Fruit fly (Drosophila melanogaster) whole organism: ENCODE data around the gene sbm.

ENCODE experiments used
- CG8478 ChIP-seq: fragments of >200 bp; optimal IDR thresholded peaks from 2 replicates; lab custom pipeline; 2018; ENCODE audit warnings: inconsistent platforms
- Dll ChIP-seq: fragments of >200 bp; optimal IDR thresholded peaks from 2 replicates; lab custom pipeline; 2017
- EcR ChIP-seq, 2 experiments: fragments of >200 bp; optimal IDR thresholded peaks; 2 replicates each; lab custom pipeline; 2017; ENCODE audit warnings: missing biosample characterization in 2 of 2, missing genetic modification characterization in 2 of 2, missing genetic modification reagents in 2 of 2
- pan ChIP-seq: fragments of >200 bp; optimal IDR thresholded peaks from 2 replicates; lab custom pipeline; 2017
- psq ChIP-seq: fragments of >200 bp; optimal IDR thresholded peaks from 2 replicates; lab custom pipeline; 2017
- usp ChIP-seq: fragments of >200 bp; optimal IDR thresholded peaks from 2 replicates; lab custom pipeline; 2017; ENCODE audit warnings: missing biosample characterization, missing genetic modification characterization, mixed read lengths

sbm gene

DNA sequence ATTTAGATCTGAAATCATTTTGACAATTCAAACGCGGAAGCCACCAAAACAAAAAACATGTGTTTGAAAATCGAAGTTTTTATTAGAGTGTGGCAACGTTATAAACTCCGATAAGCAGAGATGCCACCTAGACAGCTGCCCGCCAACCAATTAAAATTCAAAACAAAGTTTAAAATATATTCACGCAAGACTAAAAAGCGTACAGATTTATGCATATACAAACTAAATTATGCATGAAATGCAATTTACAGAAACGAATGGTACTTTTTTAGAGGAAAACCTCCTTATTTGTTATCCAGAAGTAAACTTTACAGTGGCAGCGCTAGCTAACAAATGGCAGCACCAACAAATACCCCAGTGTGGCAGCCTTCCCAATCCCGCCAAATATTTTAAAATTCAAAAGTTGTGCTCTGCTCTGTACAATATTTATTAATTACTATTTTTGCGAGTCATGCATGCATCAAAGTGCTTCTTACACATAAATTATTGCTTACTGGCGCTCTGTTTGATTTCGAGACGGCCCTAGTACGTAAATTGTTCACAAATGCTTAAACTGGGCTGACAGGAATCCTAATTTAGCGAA, 1.3 kb upstream of the sbm start:
- no peak for TF ChIP-seq EcR (GFP tag; optimal IDR thresholded peaks at IDR 0.05; lab: Kevin White, UChicago)
- TF ChIP-seq psq, result no peak

dm6 chrX:14601922-14602321, 458 bp downstream of the sbm start:
- TF ChIP-seq Dll (lab: Kevin White, UChicago), result no peak
- TF ChIP-seq usp (GFP tag; lab: Kevin White, UChicago), result no peak
- no peak for TF ChIP-seq pan (lab: Kevin White, UChicago)
- no peak for TF ChIP-seq EcR (GFP tag; optimal IDR thresholded peaks at IDR 0.05; lab: Kevin White, UChicago)
- TF ChIP-seq psq, result no peak
- TF ChIP-seq CG8478 (lab: Kevin White, UChicago), result no peak

DNA sequence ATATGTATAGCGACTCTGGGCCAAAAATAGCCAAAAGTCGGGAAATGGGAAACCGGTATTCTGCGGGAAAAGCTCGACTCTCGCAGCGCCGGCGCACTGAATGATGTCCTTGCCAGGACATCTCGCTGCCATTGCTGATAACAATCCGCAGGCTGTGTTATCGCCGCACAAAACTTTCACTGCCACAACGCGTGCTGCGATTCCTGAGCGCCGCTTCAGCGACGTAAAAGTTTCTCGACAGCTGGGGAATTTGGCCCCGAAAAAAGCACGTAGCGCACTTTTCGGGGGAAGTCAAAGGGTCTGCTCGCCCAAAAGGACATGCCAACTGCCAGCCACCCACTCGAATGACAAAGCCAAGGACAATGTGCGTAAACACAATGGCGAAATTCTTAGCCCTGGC, 2.9 kb downstream of the sbm start:
- TF ChIP-seq pan (lab: Kevin White, UChicago) (no peak), Dll (lab: Kevin White, UChicago) (no peak), psq (no peak), CG8478 (lab: Kevin White, UChicago) (no peak), EcR (GFP tag; optimal IDR thresholded peaks at IDR 0.05; lab: Kevin White, UChicago) (no peak), usp (GFP tag; lab: Kevin White, UChicago) (no peak)

DNA sequence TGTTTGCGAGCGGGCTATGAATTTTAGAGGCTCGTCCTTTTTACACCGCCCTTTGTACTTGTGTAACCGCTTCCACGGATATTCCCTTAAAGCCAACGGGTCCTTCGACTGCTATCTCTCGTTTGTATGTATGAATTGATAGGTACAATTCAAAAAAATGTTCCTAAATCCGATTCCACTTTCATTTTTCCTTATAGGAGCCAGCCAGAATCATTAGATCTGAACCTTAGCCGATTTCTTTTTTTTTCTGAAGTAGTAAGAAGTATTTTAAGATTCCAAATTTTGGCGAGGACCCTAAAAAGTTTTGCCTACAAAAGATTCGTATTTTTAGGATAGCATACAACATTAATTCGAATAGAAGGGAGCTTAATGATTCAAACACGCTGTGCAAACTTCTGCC, 3.7 kb downstream of the sbm start:
- TF ChIP-seq usp (GFP tag; lab: Kevin White, UChicago) (no peak), Dll (lab: Kevin White, UChicago) (no peak), pan (lab: Kevin White, UChicago) (no peak), psq (no peak), EcR (GFP tag; optimal IDR thresholded peaks at IDR 0.05; lab: Kevin White, UChicago) (no peak)

DNA sequence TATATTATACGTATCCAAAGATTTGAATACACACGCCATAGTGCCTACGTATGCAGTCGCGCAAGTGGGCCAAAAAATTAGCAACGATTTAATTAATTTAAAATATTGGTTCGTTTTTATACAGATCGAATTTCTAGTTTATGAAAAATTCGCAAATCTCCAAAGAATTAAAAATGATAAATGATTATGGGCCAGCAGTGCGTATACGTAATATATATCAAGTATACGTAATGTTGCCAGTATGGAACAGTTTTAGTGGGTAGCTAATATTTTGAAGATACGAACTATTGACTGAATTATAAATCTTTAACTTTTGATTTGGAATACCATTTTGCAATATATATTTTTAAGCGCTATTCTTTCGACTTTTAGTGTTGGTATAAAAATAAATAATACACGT, 9.3 kb downstream of the sbm start:
- TF ChIP-seq Dll (lab: Kevin White, UChicago) (no peak), EcR (GFP tag; optimal IDR thresholded peaks at IDR 0.05; lab: Kevin White, UChicago) (no peak), psq (no peak), usp (GFP tag; lab: Kevin White, UChicago) (no peak), CG8478 (lab: Kevin White, UChicago) (no peak), pan (lab: Kevin White, UChicago) (no peak)

- TF ChIP-seq usp (GFP tag; lab: Kevin White, UChicago) (no peak), Dll (lab: Kevin White, UChicago) (no peak), EcR (GFP tag; optimal IDR thresholded peaks at IDR 0.05; lab: Kevin White, UChicago) (no peak), psq (no peak), pan (lab: Kevin White, UChicago) (no peak), CG8478 (lab: Kevin White, UChicago) (no peak)
Measured at dm6 chrX:14591491-14591890, 10.9 kb downstream of the sbm start.

DNA sequence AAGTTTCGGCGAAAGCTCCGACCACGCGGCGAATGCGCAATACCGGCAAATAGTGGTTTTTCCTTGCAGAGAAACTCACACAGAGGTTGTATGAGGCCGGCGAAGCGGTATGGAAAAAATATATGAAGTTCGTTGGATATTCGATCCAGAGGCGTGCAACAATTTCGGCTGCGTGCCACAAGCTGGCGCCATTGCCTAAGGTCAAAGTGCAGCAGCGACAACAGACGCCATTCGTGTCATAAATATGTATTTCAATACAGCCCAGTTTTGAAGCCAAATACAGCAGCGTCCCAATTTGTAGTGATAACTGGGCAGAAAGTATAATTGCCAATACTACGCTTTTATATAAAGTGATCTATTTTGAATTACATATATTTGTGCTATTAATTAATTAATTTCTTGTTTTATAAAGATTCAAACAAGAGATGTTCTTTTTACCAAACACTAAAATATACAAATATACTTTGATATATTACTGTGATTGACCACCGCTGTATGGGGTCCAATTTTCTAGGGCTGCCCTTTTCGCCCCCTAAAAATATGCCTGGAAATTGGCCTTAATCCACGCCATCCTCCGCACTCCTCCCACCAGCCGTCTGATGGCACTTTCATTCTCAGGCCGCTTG, 13.3 kb downstream of the sbm start:
- TF ChIP-seq usp (GFP tag; lab: Kevin White, UChicago), result no peak
- no peak for TF ChIP-seq EcR (GFP tag; optimal IDR thresholded peaks at IDR 0.05; lab: Kevin White, UChicago)
- no peak for TF ChIP-seq psq
- no peak for TF ChIP-seq pan (lab: Kevin White, UChicago)
- TF ChIP-seq CG8478 (lab: Kevin White, UChicago), result no peak
- no peak for TF ChIP-seq Dll (lab: Kevin White, UChicago)

dm6 chrX:14588509-14588908, 13.9 kb downstream of the sbm start:
- TF ChIP-seq psq (no peak), EcR (GFP tag; optimal IDR thresholded peaks at IDR 0.05; lab: Kevin White, UChicago) (no peak), Dll (lab: Kevin White, UChicago) (no peak), usp (GFP tag; lab: Kevin White, UChicago) (no peak), pan (lab: Kevin White, UChicago) (no peak), CG8478 (lab: Kevin White, UChicago) (no peak)

dm6 chrX:14585263-14585662, 17.1 kb downstream of the sbm start:
- no peak for TF ChIP-seq psq
- no peak for TF ChIP-seq pan (lab: Kevin White, UChicago)
- no peak for TF ChIP-seq CG8478 (lab: Kevin White, UChicago)
- no peak for TF ChIP-seq Dll (lab: Kevin White, UChicago)
- TF ChIP-seq EcR (GFP tag; optimal IDR thresholded peaks at IDR 0.05; lab: Kevin White, UChicago), result no peak
- TF ChIP-seq usp (GFP tag; lab: Kevin White, UChicago), result no peak

dm6 chrX:14582784-14583699, 19.3 kb downstream of the sbm start, which contains the start of the genes mRpS25 and nmdyn-D6:
Gene mRpS25 (minus strand): TSS chrX:14582982.
Gene nmdyn-D6 (plus strand): TSS chrX:14583677.
- TF ChIP-seq CG8478 (lab: Kevin White, UChicago), result no peak
- no peak for TF ChIP-seq psq
- TF ChIP-seq pan (lab: Kevin White, UChicago), result no peak
- no peak for TF ChIP-seq EcR (GFP tag; optimal IDR thresholded peaks at IDR 0.05; lab: Kevin White, UChicago)
- no peak for TF ChIP-seq usp (GFP tag; lab: Kevin White, UChicago)
- no peak for TF ChIP-seq Dll (lab: Kevin White, UChicago)

DNA sequence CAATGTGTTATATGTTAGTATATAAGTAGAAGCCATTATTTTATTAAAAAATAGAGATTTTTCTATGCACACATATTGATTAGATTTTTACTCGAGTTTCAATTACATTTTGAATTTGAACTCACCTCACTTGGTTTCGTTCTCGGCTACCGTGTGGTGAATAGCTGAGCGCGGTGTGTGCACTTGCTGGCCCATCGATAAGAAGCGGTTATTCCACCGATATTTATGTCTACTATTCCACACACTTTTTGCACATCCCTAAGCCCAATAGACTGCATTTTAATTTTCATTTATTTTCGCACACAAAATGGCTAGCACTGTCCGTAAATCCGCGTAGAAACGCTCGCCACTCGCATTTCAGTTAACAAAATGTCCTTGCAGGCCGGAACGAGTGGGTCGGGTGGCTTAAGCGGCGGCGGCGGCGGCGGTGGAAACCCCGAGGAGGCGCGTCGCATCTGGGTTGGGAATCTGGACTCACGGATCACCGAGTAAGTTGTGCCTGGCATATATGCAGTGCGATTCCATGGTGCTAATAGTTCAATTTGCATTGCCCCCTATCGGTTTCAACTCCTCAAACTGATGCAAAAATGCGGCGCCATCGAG, 21.9 kb downstream of the sbm start, which contains the start of gene CG14414:
CG14414 (plus strand) TSS at position 242 of the 603 bp plus-strand sequence.
- TF ChIP-seq pan (lab: Kevin White, UChicago), result no peak
- no peak for TF ChIP-seq Dll (lab: Kevin White, UChicago)
- no peak for TF ChIP-seq psq
- no peak for TF ChIP-seq EcR (GFP tag; optimal IDR thresholded peaks at IDR 0.05; lab: Kevin White, UChicago)
- no peak for TF ChIP-seq usp (GFP tag; lab: Kevin White, UChicago)
- no peak for TF ChIP-seq CG8478 (lab: Kevin White, UChicago)
